Fruit fly (Drosophila melanogaster) whole organism: ENCODE measurements around the gene Cyp4ac2.

ENCODE experiments used
- CG8478 ChIP-seq: fragments of >200 bp; optimal IDR thresholded peaks from 2 replicates; lab custom pipeline; 2018; ENCODE audit warnings: inconsistent platforms
- Dll ChIP-seq: fragments of >200 bp; optimal IDR thresholded peaks from 2 replicates; lab custom pipeline; 2017
- EcR ChIP-seq, 2 experiments: fragments of >200 bp; optimal IDR thresholded peaks; 2 replicates each; lab custom pipeline; 2017; ENCODE audit warnings: missing biosample characterization in 2 of 2, missing genetic modification characterization in 2 of 2, missing genetic modification reagents in 2 of 2
- pan ChIP-seq: fragments of >200 bp; optimal IDR thresholded peaks from 2 replicates; lab custom pipeline; 2017
- psq ChIP-seq: fragments of >200 bp; optimal IDR thresholded peaks from 2 replicates; lab custom pipeline; 2017
- usp ChIP-seq: fragments of >200 bp; optimal IDR thresholded peaks from 2 replicates; lab custom pipeline; 2017; ENCODE audit warnings: missing biosample characterization, missing genetic modification characterization, mixed read lengths

Gene Cyp4ac2

dm6 chr2L:5303044-5303904 is 37.1 kb downstream of the Cyp4ac2 start:
- TF ChIP-seq usp (GFP tag; lab: Kevin White, UChicago) (no peak), Dll (no peak), psq (lab: Kevin White, UChicago) (no peak), pan (lab: Kevin White, UChicago) (peak; percentile 44)

- TF ChIP-seq pan (lab: Kevin White, UChicago) (peak; percentile 34), EcR (GFP tag; optimal IDR thresholded peaks at IDR 0.05; lab: Kevin White, UChicago) (no peak)
Measured at dm6 chr2L:5304367-5304766, 38.2 kb downstream of the Cyp4ac2 start.

- no peak for TF ChIP-seq Dll
- no peak for TF ChIP-seq pan (lab: Kevin White, UChicago)
- TF ChIP-seq EcR (GFP tag; optimal IDR thresholded peaks at IDR 0.05; lab: Kevin White, UChicago): peak in 1 of 2 experiments; percentile 6
Measured at dm6 chr2L:5305240-5305875, 39.2 kb downstream of the Cyp4ac2 start.

- TF ChIP-seq usp (GFP tag; lab: Kevin White, UChicago): no peak
- TF ChIP-seq EcR (GFP tag; optimal IDR thresholded peaks at IDR 0.05; lab: Kevin White, UChicago): no peak
- no peak for TF ChIP-seq psq (lab: Kevin White, UChicago)
- TF ChIP-seq CG8478 (lab: Kevin White, UChicago): no peak
- TF ChIP-seq pan (lab: Kevin White, UChicago): no peak
- peak; percentile 87 for TF ChIP-seq Dll
Measured at dm6 chr2L:5306373-5306997, 40.3 kb downstream of the Cyp4ac2 start.

- TF ChIP-seq Dll (no peak), pan (lab: Kevin White, UChicago) (no peak), EcR (GFP tag; optimal IDR thresholded peaks at IDR 0.05; lab: Kevin White, UChicago) (no peak), psq (lab: Kevin White, UChicago) (no peak), CG8478 (lab: Kevin White, UChicago) (no peak), usp (GFP tag; lab: Kevin White, UChicago) (no peak)
Measured at dm6 chr2L:5309369-5309768, 43.2 kb downstream of the Cyp4ac2 start.

- TF ChIP-seq pan (lab: Kevin White, UChicago) (no peak), Dll (peak; percentile 44)
Measured at dm6 chr2L:5314630-5315159, 48.5 kb downstream of the Cyp4ac2 start, which contains the start of gene CG14024. TSS of gene CG14024 (minus strand) at chr2L:5314895.
